Fruit fly (Drosophila melanogaster) S2 (cell line): ENCODE data around the gene CG14185.

Experiments
- CG8478 ChIP-seq: fragments of >200 bp; optimal IDR thresholded peaks from 2 replicates; lab custom pipeline; 2018
- CTCF ChIP-seq, 2 experiments: fragments of >200 bp; optimal IDR thresholded peaks; 2 replicates each; lab custom pipeline; 2018

The CG14185 gene

DNA sequence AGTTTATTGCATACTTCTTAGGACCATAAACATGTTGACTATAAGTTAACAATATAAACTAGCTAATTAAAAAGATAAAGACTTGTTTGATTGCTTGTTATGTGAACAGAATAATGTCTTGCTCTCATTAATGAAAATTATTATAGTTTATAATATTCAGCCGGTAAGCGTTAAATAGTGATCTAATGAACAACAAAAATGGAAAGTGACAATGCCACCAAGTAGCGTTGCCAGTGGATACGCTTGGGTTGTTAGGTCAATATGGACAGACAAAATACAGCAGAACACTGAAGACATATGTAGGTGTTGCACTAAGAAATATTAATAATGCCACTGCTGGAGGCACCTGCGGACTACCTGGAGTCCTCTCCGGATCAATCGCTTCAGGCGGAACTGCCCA lies at the start of gene CG14185:
Gene CG14185, plus strand, starts transcription at position 301 of the 400 bp plus-strand sequence.
- TF ChIP-seq CG8478 (lab: Kevin White, UChicago) (no peak), CTCF (optimal IDR thresholded peaks at IDR 0.05; lab: Kevin White, UChicago) (no peak)

DNA sequence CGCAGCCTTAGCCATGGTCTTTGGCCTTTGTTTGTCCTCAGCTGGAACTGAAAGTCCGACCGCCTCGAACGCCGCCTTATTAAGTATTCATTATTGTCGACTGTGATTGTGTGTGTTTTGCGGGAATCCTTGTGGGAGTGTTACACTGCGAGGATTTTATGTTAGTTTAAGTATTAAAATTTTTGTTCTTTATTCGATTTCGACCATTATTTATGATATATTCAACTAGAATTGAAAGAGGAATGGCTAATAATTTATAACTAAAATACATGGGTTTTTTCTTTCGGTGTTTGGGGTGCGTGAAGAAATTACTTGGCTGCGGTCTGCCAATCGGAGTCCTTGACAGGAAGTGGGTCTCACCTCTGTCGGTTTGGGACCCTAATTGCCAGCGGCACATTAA lies 43.3 kb upstream of the CG14185 start:
- TF ChIP-seq CTCF (optimal IDR thresholded peaks at IDR 0.05; lab: Kevin White, UChicago) (no peak), CG8478 (lab: Kevin White, UChicago) (no peak)

DNA sequence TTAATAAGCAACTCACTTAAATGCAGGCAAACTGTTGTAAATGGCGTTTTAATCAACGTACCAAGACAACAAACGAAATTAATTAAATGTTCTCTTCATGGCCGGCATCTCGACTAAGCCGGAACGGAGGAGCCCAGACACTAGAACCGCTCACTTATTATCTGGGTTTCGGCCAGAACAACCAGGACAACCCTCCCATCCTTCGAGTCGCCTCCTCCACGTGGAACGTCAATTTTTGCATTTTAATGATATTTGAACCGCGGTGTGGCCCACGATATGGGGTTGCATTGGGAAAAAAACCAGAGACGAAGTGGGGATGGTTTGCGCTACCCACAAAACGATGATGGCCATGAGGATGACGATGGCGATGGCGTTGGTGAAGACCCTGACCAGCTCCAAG lies 20.9 kb upstream of the CG14185 start:
- no peak for TF ChIP-seq CTCF (optimal IDR thresholded peaks at IDR 0.05; lab: Kevin White, UChicago)
- no peak for TF ChIP-seq CG8478 (lab: Kevin White, UChicago)

DNA sequence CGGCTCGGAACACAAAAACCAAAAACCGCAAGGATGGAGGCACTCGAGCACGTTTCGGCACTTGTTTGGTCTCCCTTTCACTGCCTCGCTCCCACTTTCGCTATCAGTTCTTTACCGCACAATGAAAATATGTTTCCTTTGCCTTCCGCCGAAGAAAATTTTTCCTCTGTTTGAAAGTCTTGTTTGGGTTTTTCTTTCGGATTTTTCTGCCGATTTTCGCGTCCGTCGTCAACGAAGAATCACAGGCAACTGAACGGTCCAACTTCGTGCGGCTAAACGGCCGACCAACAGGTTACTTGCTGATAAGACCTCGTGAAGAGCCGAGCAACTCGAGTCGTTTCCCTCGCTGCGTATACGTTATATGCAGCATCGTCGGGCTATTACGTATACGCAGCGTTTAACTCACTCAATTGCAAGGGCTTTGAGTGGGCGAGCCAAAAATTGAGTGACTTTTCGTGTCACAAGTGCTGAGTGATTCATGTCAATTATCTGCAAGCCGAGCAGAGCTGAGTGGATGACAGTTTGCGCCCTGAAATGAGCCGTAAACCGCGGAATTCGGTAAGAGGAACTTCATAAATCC lies 17.0 kb upstream of the CG14185 start, which contains the start of gene sNPF-R:
Gene sNPF-R, minus strand, starts transcription at position 253 of the 580 bp plus-strand sequence.
- TF ChIP-seq CTCF (optimal IDR thresholded peaks at IDR 0.05; lab: Kevin White, UChicago), result no peak
- no peak for TF ChIP-seq CG8478 (lab: Kevin White, UChicago)

- TF ChIP-seq CG8478 (lab: Kevin White, UChicago), result no peak
- peak; percentile 92 to 94 for TF ChIP-seq CTCF (optimal IDR thresholded peaks at IDR 0.05; lab: Kevin White, UChicago)
Observed at dm6 chr3L:20097312-20097711, 8.6 kb upstream of the CG14185 start.

dm6 chr3L:20103777-20104542 lies 1.9 kb upstream of the CG14185 start, which contains the start of gene CG14186:
TSS of gene CG14186 (minus strand) at chr3L:20103827.
- TF ChIP-seq CG8478 (lab: Kevin White, UChicago), result no peak
- peak; percentile 71 to 74 for TF ChIP-seq CTCF (optimal IDR thresholded peaks at IDR 0.05; lab: Kevin White, UChicago)

dm6 chr3L:20104543-20105046 lies 1.3 kb upstream of the CG14185 start:
- TF ChIP-seq CG8478 (lab: Kevin White, UChicago), result no peak
- TF ChIP-seq CTCF (optimal IDR thresholded peaks at IDR 0.05; lab: Kevin White, UChicago), result no peak

DNA sequence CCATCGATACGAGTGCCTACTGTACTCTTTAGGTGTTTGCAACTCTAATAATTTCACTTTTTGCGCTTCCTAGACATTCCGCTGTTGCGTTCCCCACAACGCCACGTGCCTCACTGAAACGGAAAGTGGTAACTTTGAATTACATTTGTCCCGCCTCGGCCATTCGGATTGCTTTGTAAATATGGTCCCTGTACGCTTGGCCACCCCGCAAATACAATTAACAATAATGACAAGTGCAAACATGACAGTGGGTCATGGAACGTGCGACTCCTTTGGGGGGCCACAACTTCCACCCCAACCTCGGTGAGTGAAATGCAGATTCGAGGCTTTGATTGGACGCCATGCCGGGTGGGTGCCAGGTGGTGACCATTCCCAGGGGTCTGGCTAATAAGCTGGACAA lies 5.5 kb downstream of the CG14185 start, which contains the start of gene Ir76b:
Gene Ir76b, minus strand, starts transcription at position 101 of the 400 bp plus-strand sequence.
- no peak for TF ChIP-seq CTCF (optimal IDR thresholded peaks at IDR 0.05; lab: Kevin White, UChicago)
- no peak for TF ChIP-seq CG8478 (lab: Kevin White, UChicago)

- TF ChIP-seq CG8478 (lab: Kevin White, UChicago) (no peak), CTCF (optimal IDR thresholded peaks at IDR 0.05; lab: Kevin White, UChicago) (peak in 1 of 2 experiments; percentile 21)
Observed at dm6 chr3L:20112797-20113368, 7.0 kb downstream of the CG14185 start, which contains the start of gene CG14187. TSS of gene CG14187 (minus strand) at chr3L:20112847.

dm6 chr3L:20123038-20123437 lies 17.1 kb downstream of the CG14185 start:
- no peak for TF ChIP-seq CG8478 (lab: Kevin White, UChicago)

dm6 chr3L:20126106-20126505 lies 20.2 kb downstream of the CG14185 start:
- no peak for TF ChIP-seq CTCF (optimal IDR thresholded peaks at IDR 0.05; lab: Kevin White, UChicago)
- no peak for TF ChIP-seq CG8478 (lab: Kevin White, UChicago)

- no peak for TF ChIP-seq CG8478 (lab: Kevin White, UChicago)
- TF ChIP-seq CTCF (optimal IDR thresholded peaks at IDR 0.05; lab: Kevin White, UChicago), result no peak
Observed at dm6 chr3L:20127281-20127680, 21.4 kb downstream of the CG14185 start, which contains the start of gene CG7365. TSS of gene CG7365 (minus strand) at chr3L:20127381.

DNA sequence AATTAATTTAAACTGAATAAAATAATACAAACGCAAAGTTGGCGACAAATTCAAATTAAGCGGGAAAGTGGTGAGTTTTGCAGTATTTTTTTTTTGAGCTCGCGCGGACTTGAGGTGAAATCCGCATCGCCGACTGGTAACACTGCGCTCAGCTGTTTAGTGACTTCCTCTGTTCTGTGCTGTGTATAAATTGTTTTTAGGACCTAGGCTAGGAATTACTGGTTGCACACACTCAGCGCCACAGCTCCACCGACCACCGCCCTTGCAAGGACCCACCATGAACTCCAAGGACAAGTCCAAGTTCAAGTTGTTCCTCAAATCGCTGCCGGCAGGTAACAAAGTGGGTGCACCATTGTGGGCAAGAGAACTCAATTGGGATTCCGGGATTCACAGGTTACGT lies 23.1 kb downstream of the CG14185 start, which contains the start of gene gig:
Gene gig, plus strand, starts transcription at position 150 of the 400 bp plus-strand sequence.
- no peak for TF ChIP-seq CTCF (optimal IDR thresholded peaks at IDR 0.05; lab: Kevin White, UChicago)
- no peak for TF ChIP-seq CG8478 (lab: Kevin White, UChicago)

DNA sequence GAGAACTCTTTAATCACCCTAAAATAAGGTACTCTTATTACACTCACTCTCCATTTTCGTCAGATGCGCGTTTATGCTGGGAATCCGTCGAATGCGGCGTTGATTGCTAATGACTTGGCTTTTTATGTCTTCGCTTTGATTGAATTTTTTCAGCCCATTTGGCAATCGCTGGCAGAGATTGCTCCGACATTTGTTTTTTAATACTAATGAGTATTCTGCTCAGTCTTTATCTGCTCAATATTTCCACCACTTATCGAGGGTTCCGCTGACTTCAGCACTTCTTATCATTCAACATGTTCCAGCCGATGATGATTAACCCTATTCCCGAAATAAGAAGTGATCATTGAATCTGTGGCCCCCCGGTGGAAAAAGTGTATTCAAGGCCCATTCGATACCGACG lies 25.7 kb downstream of the CG14185 start, which contains the start of gene obst-J:
Gene obst-J, minus strand, starts transcription at position 101 of the 400 bp plus-strand sequence.
- no peak for TF ChIP-seq CTCF (optimal IDR thresholded peaks at IDR 0.05; lab: Kevin White, UChicago)
- no peak for TF ChIP-seq CG8478 (lab: Kevin White, UChicago)
